Worm (Caenorhabditis elegans): ENCODE measurements around the gene C25F9.9.

The C25F9.9 gene

ce11 chrV:19416475-19416874, at the start of gene C25F9.9, which contains the start of gene C25F9.4:
Gene C25F9.9, plus strand, starts transcription at chrV:19416611.
Gene C25F9.4, minus strand, starts transcription at chrV:19416575.
- no peak for TF ChIP-seq flt-1 (GFP tag; IDR thresholded peaks at IDR 0.05)
- TF ChIP-seq tbx-37 (GFP tag; conservative IDR thresholded peaks at IDR 0.05): no peak
- TF ChIP-seq ets-7 (tag; optimal IDR thresholded peaks at IDR 0.05): no peak
- TF ChIP-seq aly-1 (tag; optimal IDR thresholded peaks at IDR 0.05): no peak

ce11 chrV:19370189-19370588, 46.2 kb upstream of the C25F9.9 start, which contains the start of gene Y43F8A.1:
Gene Y43F8A.1, plus strand, starts transcription at chrV:19370489.
- no peak for TF ChIP-seq pes-1 (GFP tag; IDR thresholded peaks at IDR 0.05)
- TF ChIP-seq hmbx-1 (tag; optimal IDR thresholded peaks at IDR 0.05): no peak
- no peak for TF ChIP-seq aly-1 (tag; optimal IDR thresholded peaks at IDR 0.05)
- no peak for TF ChIP-seq ets-7 (tag; optimal IDR thresholded peaks at IDR 0.05)
- no peak for TF ChIP-seq hmg-4 (GFP tag; optimal IDR thresholded peaks at IDR 0.05)
- no peak for TF ChIP-seq ceh-13 (GFP tag; optimal IDR thresholded peaks at IDR 0.05)
- no peak for TF ChIP-seq B0310.2 (tag; optimal IDR thresholded peaks at IDR 0.05)
- no peak for TF ChIP-seq hnd-1 (tag; optimal IDR thresholded peaks at IDR 0.05)
- no peak for TF ChIP-seq tbx-11 (GFP tag; IDR thresholded peaks at IDR 0.05)
- no peak for TF ChIP-seq scrt-1 (GFP tag; IDR thresholded peaks at IDR 0.05)

DNA sequence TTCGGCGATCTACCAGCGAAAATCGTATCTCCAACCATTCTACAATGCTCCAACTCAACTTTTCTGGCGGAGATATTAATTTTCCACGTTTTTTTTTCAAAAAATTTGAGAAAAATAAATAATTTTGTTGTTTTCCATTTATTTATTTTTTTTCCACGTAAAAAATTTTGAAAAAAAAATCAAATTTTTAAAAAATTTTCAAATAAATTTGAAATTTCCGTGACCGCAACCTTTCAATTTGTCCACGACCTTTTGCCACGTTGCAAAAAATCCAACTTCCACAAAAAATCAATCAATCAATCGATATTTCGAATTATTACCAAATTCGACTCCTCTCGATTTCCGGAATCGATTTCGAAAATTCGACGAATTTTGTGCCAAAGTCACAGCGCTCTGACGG, 45.2 kb upstream of the C25F9.9 start, which contains the start of gene Y43F8A.2:
Gene Y43F8A.2 (plus strand): TSS at position 301 of the 400 bp plus-strand sequence.
- no peak for TF ChIP-seq hnd-1 (tag; optimal IDR thresholded peaks at IDR 0.05)
- TF ChIP-seq tbx-37 (GFP tag; conservative IDR thresholded peaks at IDR 0.05): no peak
- no peak for TF ChIP-seq B0310.2 (tag; optimal IDR thresholded peaks at IDR 0.05)
- no peak for TF ChIP-seq hmg-4 (GFP tag; optimal IDR thresholded peaks at IDR 0.05)
- no peak for TF ChIP-seq tbx-11 (GFP tag; IDR thresholded peaks at IDR 0.05)
- no peak for TF ChIP-seq scrt-1 (GFP tag; IDR thresholded peaks at IDR 0.05)
- TF ChIP-seq ama-1 (optimal IDR thresholded peaks at IDR 0.05): no peak
- TF ChIP-seq ceh-36 (tag; optimal IDR thresholded peaks at IDR 0.05): no peak
- no peak for TF ChIP-seq F13C5.2 (tag; optimal IDR thresholded peaks at IDR 0.05)
- no peak for TF ChIP-seq ets-7 (tag; optimal IDR thresholded peaks at IDR 0.05)

- TF ChIP-seq tbx-37 (GFP tag; conservative IDR thresholded peaks at IDR 0.05): 0 out of 2 replicates have a peak, but pooled peaks have one; percentile 6
- no peak for TF ChIP-seq scrt-1 (GFP tag; IDR thresholded peaks at IDR 0.05)
- TF ChIP-seq flt-1 (GFP tag; IDR thresholded peaks at IDR 0.05): no peak
Observed at ce11 chrV:19371777-19372176, 44.6 kb upstream of the C25F9.9 start.

DNA sequence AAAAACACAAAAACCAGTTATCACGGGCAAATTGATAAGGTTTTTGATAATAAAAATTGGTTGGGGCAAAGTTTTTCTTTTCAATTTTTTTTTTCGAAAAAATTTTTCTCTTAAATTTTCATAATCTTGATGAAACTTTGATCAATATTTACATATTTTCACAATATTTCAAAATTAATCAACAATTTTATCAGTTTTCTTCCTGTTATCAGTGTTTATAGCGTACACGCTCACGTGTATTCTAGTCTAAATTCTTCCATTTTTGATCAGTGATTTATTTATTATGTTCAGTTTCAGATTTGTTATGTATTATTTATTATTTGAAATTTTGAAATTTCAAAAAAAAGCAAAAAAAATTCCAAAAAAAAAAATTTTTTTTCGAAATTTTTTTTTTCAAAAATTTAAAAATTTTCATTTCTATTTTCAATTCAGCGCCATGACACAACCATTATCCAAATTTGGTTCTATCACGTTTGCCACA, 39.4 kb upstream of the C25F9.9 start, which contains the start of gene nceh-1:
Gene nceh-1 (plus strand): TSS at position 431 of the 481 bp plus-strand sequence.
- TF ChIP-seq F13C5.2 (tag; optimal IDR thresholded peaks at IDR 0.05): no peak
- no peak for TF ChIP-seq tbx-37 (GFP tag; conservative IDR thresholded peaks at IDR 0.05)
- no peak for TF ChIP-seq ceh-13 (GFP tag; optimal IDR thresholded peaks at IDR 0.05)
- no peak for TF ChIP-seq hmg-4 (GFP tag; optimal IDR thresholded peaks at IDR 0.05)
- no peak for TF ChIP-seq scrt-1 (GFP tag; IDR thresholded peaks at IDR 0.05)
- TF ChIP-seq B0310.2 (tag; optimal IDR thresholded peaks at IDR 0.05): no peak
- TF ChIP-seq flt-1 (GFP tag; IDR thresholded peaks at IDR 0.05): no peak
- TF ChIP-seq pes-1 (GFP tag; IDR thresholded peaks at IDR 0.05): no peak
- TF ChIP-seq ceh-36 (tag; optimal IDR thresholded peaks at IDR 0.05): no peak
- no peak for TF ChIP-seq aly-1 (tag; optimal IDR thresholded peaks at IDR 0.05)
- no peak for TF ChIP-seq sea-1 (GFP tag; conservative IDR thresholded peaks at IDR 0.05)
- TF ChIP-seq tbx-11 (GFP tag; IDR thresholded peaks at IDR 0.05): no peak
- TF ChIP-seq ets-7 (tag; optimal IDR thresholded peaks at IDR 0.05): no peak
- no peak for TF ChIP-seq tra-4 (tag; optimal IDR thresholded peaks at IDR 0.05)
- TF ChIP-seq ama-1 (optimal IDR thresholded peaks at IDR 0.05): no peak
- no peak for TF ChIP-seq hnd-1 (tag; optimal IDR thresholded peaks at IDR 0.05)
- TF ChIP-seq hmbx-1 (tag; optimal IDR thresholded peaks at IDR 0.05): no peak

DNA sequence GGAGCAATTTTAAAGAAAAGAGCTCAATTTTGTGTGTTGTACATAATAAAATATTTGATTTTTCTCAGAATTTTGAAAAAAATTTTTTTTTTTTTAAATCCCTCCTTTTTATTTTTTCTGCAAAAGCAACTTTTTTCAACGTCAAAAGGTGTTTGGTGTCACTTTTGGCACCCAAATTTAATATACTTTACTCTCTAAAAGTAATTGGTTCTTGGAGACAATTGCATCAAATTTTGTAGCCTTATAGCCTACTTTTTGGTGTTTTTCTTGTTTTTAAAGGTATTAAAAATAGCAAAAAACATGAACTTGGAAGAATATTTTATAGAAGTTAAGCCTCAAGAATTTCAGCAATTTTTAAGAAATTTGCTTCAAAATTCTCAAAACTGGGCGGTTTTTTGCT, 35.4 kb upstream of the C25F9.9 start, which contains the start of gene srw-84:
Gene srw-84 (plus strand): TSS at position 301 of the 400 bp plus-strand sequence.
- no peak for TF ChIP-seq scrt-1 (GFP tag; IDR thresholded peaks at IDR 0.05)
- TF ChIP-seq hnd-1 (tag; optimal IDR thresholded peaks at IDR 0.05): no peak

ce11 chrV:19390029-19390428, 26.4 kb upstream of the C25F9.9 start, which contains the start of gene slcr-46.2:
Gene slcr-46.2, minus strand, starts transcription at chrV:19390129.
- TF ChIP-seq ceh-36 (tag; optimal IDR thresholded peaks at IDR 0.05) (no peak), ama-1 (optimal IDR thresholded peaks at IDR 0.05) (no peak), hmg-4 (GFP tag; optimal IDR thresholded peaks at IDR 0.05) (no peak), scrt-1 (GFP tag; IDR thresholded peaks at IDR 0.05) (no peak), tbx-11 (GFP tag; IDR thresholded peaks at IDR 0.05) (no peak), pes-1 (GFP tag; IDR thresholded peaks at IDR 0.05) (no peak), tbx-37 (GFP tag; conservative IDR thresholded peaks at IDR 0.05) (no peak)

DNA sequence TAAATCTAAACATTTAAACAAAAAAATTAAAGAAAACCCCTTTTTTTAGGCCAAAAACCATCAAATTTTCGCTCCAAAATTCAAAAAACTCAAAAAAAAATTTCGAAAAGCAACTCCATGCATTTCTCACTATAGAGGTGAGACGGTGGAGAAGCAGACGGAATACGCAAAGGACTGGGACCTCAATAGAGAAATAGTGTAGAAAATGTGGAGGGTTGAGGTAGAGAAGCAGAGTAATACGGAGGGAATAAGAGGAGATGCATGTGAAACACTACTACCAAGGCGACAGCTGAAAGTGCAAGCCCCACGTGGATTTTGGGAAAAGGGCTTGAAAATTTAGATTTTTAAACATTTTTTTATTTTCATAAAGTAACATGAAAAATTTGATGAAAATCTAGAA, 25.2 kb upstream of the C25F9.9 start:
- TF ChIP-seq tbx-11 (GFP tag; IDR thresholded peaks at IDR 0.05) (no peak), tbx-37 (GFP tag; conservative IDR thresholded peaks at IDR 0.05) (no peak), ceh-36 (tag; optimal IDR thresholded peaks at IDR 0.05) (no peak), ets-7 (tag; optimal IDR thresholded peaks at IDR 0.05) (no peak), scrt-1 (GFP tag; IDR thresholded peaks at IDR 0.05) (no peak), hnd-1 (tag; optimal IDR thresholded peaks at IDR 0.05) (no peak), hmbx-1 (tag; optimal IDR thresholded peaks at IDR 0.05) (no peak), flt-1 (GFP tag; IDR thresholded peaks at IDR 0.05) (no peak)

DNA sequence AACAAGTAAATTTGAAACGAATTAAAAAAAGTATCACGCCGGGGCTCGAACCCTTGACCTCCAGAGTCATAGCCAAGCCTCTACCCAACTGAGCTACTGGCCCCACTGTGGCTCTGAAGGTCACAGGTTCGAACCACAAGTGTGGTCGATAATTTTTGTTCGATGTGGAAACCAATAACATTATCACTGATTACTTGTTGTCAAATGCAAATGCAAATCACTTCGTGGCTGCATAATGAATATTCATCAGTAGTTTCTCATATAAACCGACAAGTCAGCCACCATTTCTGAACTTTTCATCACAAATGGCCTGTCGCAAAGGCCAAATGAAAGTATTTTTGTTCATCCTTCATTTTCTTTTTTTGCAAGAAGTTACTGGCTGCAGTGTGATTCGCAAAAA, 21.7 kb upstream of the C25F9.9 start, which contains the start of gene C25F9.8:
Gene C25F9.8 (plus strand): TSS at position 301 of the 400 bp plus-strand sequence.
- no peak for TF ChIP-seq tbx-11 (GFP tag; IDR thresholded peaks at IDR 0.05)
- no peak for TF ChIP-seq flt-1 (GFP tag; IDR thresholded peaks at IDR 0.05)
- no peak for TF ChIP-seq ama-1 (optimal IDR thresholded peaks at IDR 0.05)
- no peak for TF ChIP-seq aly-1 (tag; optimal IDR thresholded peaks at IDR 0.05)
- no peak for TF ChIP-seq B0310.2 (tag; optimal IDR thresholded peaks at IDR 0.05)
- TF ChIP-seq sea-1 (GFP tag; conservative IDR thresholded peaks at IDR 0.05): no peak
- TF ChIP-seq pes-1 (GFP tag; IDR thresholded peaks at IDR 0.05): no peak
- no peak for TF ChIP-seq tra-4 (tag; optimal IDR thresholded peaks at IDR 0.05)
- no peak for TF ChIP-seq hmg-4 (GFP tag; optimal IDR thresholded peaks at IDR 0.05)
- no peak for TF ChIP-seq scrt-1 (GFP tag; IDR thresholded peaks at IDR 0.05)
- TF ChIP-seq ceh-36 (tag; optimal IDR thresholded peaks at IDR 0.05): no peak
- TF ChIP-seq tbx-37 (GFP tag; conservative IDR thresholded peaks at IDR 0.05): no peak
- no peak for TF ChIP-seq hmbx-1 (tag; optimal IDR thresholded peaks at IDR 0.05)
- TF ChIP-seq F13C5.2 (tag; optimal IDR thresholded peaks at IDR 0.05): no peak
- TF ChIP-seq ets-7 (tag; optimal IDR thresholded peaks at IDR 0.05): no peak
- TF ChIP-seq hnd-1 (tag; optimal IDR thresholded peaks at IDR 0.05): no peak
- no peak for TF ChIP-seq ceh-13 (GFP tag; optimal IDR thresholded peaks at IDR 0.05)

Data from whole organism, early embryonic.